In the genomic region with DNA sequence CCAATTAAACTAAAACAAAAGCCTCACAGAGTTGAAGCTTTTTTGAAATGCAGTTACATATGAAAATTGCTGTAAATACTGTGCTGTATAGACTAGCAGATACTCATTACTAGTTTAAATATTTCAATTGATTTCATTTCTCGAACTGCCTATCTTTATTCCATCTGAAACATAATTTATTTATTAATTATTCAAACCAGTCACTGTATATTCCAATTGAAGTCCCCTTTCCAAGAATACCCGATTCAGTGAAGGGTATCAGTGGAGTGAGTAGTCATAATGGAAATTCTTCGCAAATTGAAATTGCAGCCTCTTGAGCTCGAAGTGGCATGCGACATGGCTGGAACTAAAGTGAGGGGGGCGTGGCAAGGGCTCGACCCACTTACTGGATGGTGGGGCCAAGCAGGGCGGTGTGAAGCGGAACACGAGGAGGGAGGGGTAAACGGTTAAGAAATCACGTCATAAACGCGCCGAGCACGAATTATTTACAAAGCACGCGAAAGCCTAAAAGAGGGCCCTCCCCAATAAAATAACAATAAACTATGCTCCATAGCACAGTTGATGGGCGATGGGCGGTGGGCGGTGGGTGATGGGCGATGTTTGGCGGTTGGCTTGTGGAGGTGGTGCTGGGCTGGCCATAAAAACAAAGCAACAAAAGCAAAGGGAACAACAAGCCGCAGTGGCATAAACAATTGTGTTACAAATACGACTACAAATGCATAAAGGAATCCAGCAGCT, we compare ENCODE assay signal across 1 fruit fly cellular context.
A peak's percentile ranks its signal among the peaks of the same experiment; 100 is the strongest.
TF ChIP-seq lines count a peak whose summit lies in the region.

No protein-coding gene starts in this region.

TF ChIP-seq in whole organism, embryonic, 481 proteins besides CTCF, POLR2A, EP300 and RAD21 (continued from another document and continues in another):
- TF ChIP-seq CG7357 (GFP tag; IDR thresholded peaks at IDR 0.05; lab: Robert Waterston, UW) (peak; percentile 22; the same call in 1 of the 3 replicates), B-H2 (GFP tag; optimal IDR thresholded peaks at IDR 0.05; lab: Kevin White, UChicago) (no peak), vfl (GFP tag; optimal IDR thresholded peaks at IDR 0.05; lab: Kevin White, UChicago) (no peak), CG7963 (GFP tag; IDR thresholded peaks at IDR 0.05; lab: Robert Waterston, UW; ENCODE audit: partially characterized antibody) (no peak), Oli (tag; optimal IDR thresholded peaks at IDR 0.05; lab: Kevin White, UChicago) (peak; percentile 51), CG1233 (GFP tag; optimal IDR thresholded peaks at IDR 0.05; lab: Kevin White, UChicago) (peak; percentile 7), CG13123 (GFP tag; optimal IDR thresholded peaks at IDR 0.05; lab: Kevin White, UChicago) (no peak), dati (GFP tag; IDR thresholded peaks at IDR 0.05; lab: Robert Waterston, UW) (no peak), CG11504 (tag; optimal IDR thresholded peaks at IDR 0.05; lab: Kevin White, UChicago) (peak; percentile 74), ham (GFP tag; IDR thresholded peaks at IDR 0.05; lab: Robert Waterston, UW) (no peak), CG12299 (tag; optimal IDR thresholded peaks at IDR 0.05; lab: Kevin White, UChicago) (no peak), HHEX (GFP tag; optimal IDR thresholded peaks at IDR 0.05; lab: Kevin White, UChicago) (peak; percentile 22), CG11695 (GFP tag; IDR thresholded peaks at IDR 0.05; lab: Robert Waterston, UW) (peak; percentile 26; the same call in 1 of the 3 replicates), D19A (tag; optimal IDR thresholded peaks at IDR 0.05; lab: Kevin White, UChicago) (peak; percentile 14), bsh (GFP tag; optimal IDR thresholded peaks at IDR 0.05; lab: Kevin White, UChicago) (peak in 1 of 2 experiments; percentile 33), CG11456 (GFP tag; IDR thresholded peaks at IDR 0.05; lab: Robert Waterston, UW) (0 out of 3 replicates have a peak, but pooled peaks have one; percentile 30), ato (GFP tag; IDR thresholded peaks at IDR 0.05; lab: Robert Waterston, UW; ENCODE audit: partially characterized antibody) (no peak), Fer1 (GFP tag; optimal IDR thresholded peaks at IDR 0.05; lab: Kevin White, UChicago) (peak; percentile 24), Dll (GFP tag; IDR thresholded peaks at IDR 0.05; lab: Robert Waterston, UW; ENCODE audit: partially characterized antibody) (no peak), CG17186 (GFP tag; optimal IDR thresholded peaks at IDR 0.05; lab: Kevin White, UChicago) (no peak), Doc2 (GFP tag; IDR thresholded peaks at IDR 0.05; lab: Robert Waterston, UW) (no peak), trem (tag; optimal IDR thresholded peaks at IDR 0.05; lab: Kevin White, UChicago) (no peak), bbx (GFP tag; IDR thresholded peaks at IDR 0.05; lab: Robert Waterston, UW; ENCODE audit: partially characterized antibody) (no peak), p53 (GFP tag; optimal IDR thresholded peaks at IDR 0.05; lab: Kevin White, UChicago) (no peak), CG34224 (GFP tag; IDR thresholded peaks at IDR 0.05; lab: Robert Waterston, UW; ENCODE audit: partially characterized antibody) (no peak), CG5180 (GFP tag; optimal IDR thresholded peaks at IDR 0.05; lab: Kevin White, UChicago) (no peak), CG13624 (GFP tag; optimal IDR thresholded peaks at IDR 0.05; lab: Kevin White, UChicago) (no peak), Xrp1 (GFP tag; IDR thresholded peaks at IDR 0.05; lab: Robert Waterston, UW) (peak; percentile 57), crol (GFP tag; IDR thresholded peaks at IDR 0.05; lab: Robert Waterston, UW) (peak; percentile 58), vvl (GFP tag; IDR thresholded peaks at IDR 0.05; lab: Robert Waterston, UW) (peak; percentile 34; the same call in 1 of the 2 replicates), prd (optimal IDR thresholded peaks at IDR 0.05; lab: Kevin White, UChicago) (no peak), prd (GFP tag; IDR thresholded peaks at IDR 0.05; lab: Robert Waterston, UW) (peak; percentile 71; the same call in 2 of the 3 replicates), so (GFP tag; IDR thresholded peaks at IDR 0.05; lab: Robert Waterston, UW) (no peak), pnt (GFP tag; optimal IDR thresholded peaks at IDR 0.05; lab: Kevin White, UChicago) (no peak), CG2875 (GFP tag; optimal IDR thresholded peaks at IDR 0.05; lab: Kevin White, UChicago) (no peak), ttk (GFP tag; IDR thresholded peaks at IDR 0.05; lab: Robert Waterston, UW) (peak; percentile 58), Opbp (GFP tag; IDR thresholded peaks at IDR 0.05; lab: Robert Waterston, UW; ENCODE audit: partially characterized antibody) (no peak), CG15269 (tag; optimal IDR thresholded peaks at IDR 0.05; lab: Kevin White, UChicago) (peak; percentile 52), H2.0 (GFP tag; IDR thresholded peaks at IDR 0.05; lab: Robert Waterston, UW) (peak; percentile 4; the same call in 1 of the 2 replicates), abd-A (tag; optimal IDR thresholded peaks at IDR 0.05; lab: Kevin White, UChicago) (peak; percentile 93), CG3281 (GFP tag; optimal IDR thresholded peaks at IDR 0.05; lab: Kevin White, UChicago) (peak; percentile 5), sug (tag; optimal IDR thresholded peaks at IDR 0.05; lab: Kevin White, UChicago) (no peak), Lim3 (GFP tag; IDR thresholded peaks at IDR 0.05; lab: Robert Waterston, UW) (no peak), Scr (GFP tag; IDR thresholded peaks at IDR 0.05; lab: Robert Waterston, UW; ENCODE audit: partially characterized antibody) (no peak), CG43689 (GFP tag; IDR thresholded peaks at IDR 0.05; lab: Robert Waterston, UW) (no peak), gem (tag; optimal IDR thresholded peaks at IDR 0.05; lab: Kevin White, UChicago) (peak; percentile 73), CG18262 (tag; optimal IDR thresholded peaks at IDR 0.05; lab: Kevin White, UChicago) (peak; percentile 35), CG8765 (GFP tag; IDR thresholded peaks at IDR 0.05; lab: Robert Waterston, UW) (no peak), scrt (GFP tag; optimal IDR thresholded peaks at IDR 0.05; lab: Kevin White, UChicago) (no peak), CG9437 (GFP tag; optimal IDR thresholded peaks at IDR 0.05; lab: Kevin White, UChicago) (peak; percentile 21), wdn (GFP tag; IDR thresholded peaks at IDR 0.05; lab: Robert Waterston, UW) (no peak), Blimp-1 (GFP tag; optimal IDR thresholded peaks at IDR 0.05; lab: Kevin White, UChicago) (peak; percentile 40), lilli (GFP tag; optimal IDR thresholded peaks at IDR 0.05; lab: Kevin White, UChicago) (peak; percentile 38), Fer3 (tag; optimal IDR thresholded peaks at IDR 0.05; lab: Kevin White, UChicago) (peak; percentile 1), Asciz (GFP tag; optimal IDR thresholded peaks at IDR 0.05; lab: Kevin White, UChicago) (no peak), maf-S (GFP tag; optimal IDR thresholded peaks at IDR 0.05; lab: Kevin White, UChicago) (no peak), CG12769 (tag; optimal IDR thresholded peaks at IDR 0.05; lab: Kevin White, UChicago) (peak; percentile 58), PHDP (tag; optimal IDR thresholded peaks at IDR 0.05; lab: Kevin White, UChicago) (peak; percentile 41), CrebB (tag; optimal IDR thresholded peaks at IDR 0.05; lab: Kevin White, UChicago) (no peak), CG7745 (tag; optimal IDR thresholded peaks at IDR 0.05; lab: Kevin White, UChicago) (no peak), CG6689 (GFP tag; IDR thresholded peaks at IDR 0.05; lab: Robert Waterston, UW) (peak; percentile 32; the same call in 1 of the 2 replicates), nau (GFP tag; optimal IDR thresholded peaks at IDR 0.05; lab: Kevin White, UChicago) (peak; percentile 5), CG12155 (GFP tag; optimal IDR thresholded peaks at IDR 0.05; lab: Kevin White, UChicago) (no peak), kni (GFP tag; optimal IDR thresholded peaks at IDR 0.05; lab: Kevin White, UChicago) (no peak), CG3726 (GFP tag; IDR thresholded peaks at IDR 0.05; lab: Robert Waterston, UW) (no peak), tio (GFP tag; optimal IDR thresholded peaks at IDR 0.05; lab: Kevin White, UChicago) (no peak), trh (GFP tag; optimal IDR thresholded peaks at IDR 0.05; lab: Kevin White, UChicago) (no peak), CG12659 (GFP tag; optimal IDR thresholded peaks at IDR 0.05; lab: Kevin White, UChicago) (no peak), E2f2 (GFP tag; IDR thresholded peaks at IDR 0.05; lab: Robert Waterston, UW) (0 out of 2 replicates have a peak, but pooled peaks have one; percentile 33), CG13424 (tag; optimal IDR thresholded peaks at IDR 0.05; lab: Kevin White, UChicago) (peak; percentile 47), chm (GFP tag; IDR thresholded peaks at IDR 0.05; lab: Robert Waterston, UW) (no peak), oc (tag; optimal IDR thresholded peaks at IDR 0.05; lab: Kevin White, UChicago) (no peak), CG30431 (GFP tag; optimal IDR thresholded peaks at IDR 0.05; lab: Kevin White, UChicago) (no peak), chn (GFP tag; optimal IDR thresholded peaks at IDR 0.05; lab: Kevin White, UChicago) (no peak), CG17802 (tag; optimal IDR thresholded peaks at IDR 0.05; lab: Kevin White, UChicago) (no peak), sna (GFP tag; IDR thresholded peaks at IDR 0.05; lab: Robert Waterston, UW; ENCODE audit: partially characterized antibody) (no peak), dimm (GFP tag; IDR thresholded peaks at IDR 0.05; lab: Robert Waterston, UW) (peak; percentile 8; the same call in 1 of the 2 replicates), CG12744 (GFP tag; optimal IDR thresholded peaks at IDR 0.05; lab: Kevin White, UChicago) (no peak), CG3838 (GFP tag; optimal IDR thresholded peaks at IDR 0.05; lab: Kevin White, UChicago) (no peak), BtbVII (GFP tag; optimal IDR thresholded peaks at IDR 0.05; lab: Kevin White, UChicago) (no peak), Xbp1 (GFP tag; optimal IDR thresholded peaks at IDR 0.05; lab: Kevin White, UChicago) (peak; percentile 36), luna (GFP tag; optimal IDR thresholded peaks at IDR 0.05; lab: Kevin White, UChicago) (no peak), CG9876 (GFP tag; optimal IDR thresholded peaks at IDR 0.05; lab: Kevin White, UChicago) (no peak), Optix (GFP tag; IDR thresholded peaks at IDR 0.05; lab: Robert Waterston, UW) (no peak), Awh (GFP tag; IDR thresholded peaks at IDR 0.05; lab: Robert Waterston, UW) (peak; percentile 49; the same call in 1 of the 2 replicates), btn (GFP tag; optimal IDR thresholded peaks at IDR 0.05; lab: Kevin White, UChicago) (no peak), BEAF-32 (GFP tag; optimal IDR thresholded peaks at IDR 0.05; lab: Kevin White, UChicago) (no peak), nmo (GFP tag; optimal IDR thresholded peaks at IDR 0.05; lab: Kevin White, UChicago) (peak; percentile 54), Hsf (GFP tag; optimal IDR thresholded peaks at IDR 0.05; lab: Kevin White, UChicago) (peak; percentile 17), Sin3A (optimal IDR thresholded peaks at IDR 0.05; lab: Kevin White, UChicago) (no peak), HLHmδ (GFP tag; optimal IDR thresholded peaks at IDR 0.05; lab: Kevin White, UChicago) (no peak), CG16815 (GFP tag; optimal IDR thresholded peaks at IDR 0.05; lab: Kevin White, UChicago) (no peak), CG3995 (GFP tag; optimal IDR thresholded peaks at IDR 0.05; lab: Kevin White, UChicago) (no peak), lmd (GFP tag; IDR thresholded peaks at IDR 0.05; lab: Robert Waterston, UW) (peak; percentile 53; the same call in 1 of the 2 replicates), Dip3 (GFP tag; optimal IDR thresholded peaks at IDR 0.05; lab: Kevin White, UChicago) (no peak), fd64A (GFP tag; optimal IDR thresholded peaks at IDR 0.05; lab: Kevin White, UChicago) (no peak), ab (GFP tag; optimal IDR thresholded peaks at IDR 0.05; lab: Kevin White, UChicago) (no peak), CG3847 (GFP tag; IDR thresholded peaks at IDR 0.05; lab: Robert Waterston, UW) (no peak), zf30C (GFP tag; optimal IDR thresholded peaks at IDR 0.05; lab: Kevin White, UChicago) (no peak), H15 (GFP tag; IDR thresholded peaks at IDR 0.05; lab: Robert Waterston, UW) (0 out of 3 replicates have a peak, but pooled peaks have one; percentile 26), Adf1 (GFP tag; IDR thresholded peaks at IDR 0.05; lab: Robert Waterston, UW) (no peak), exex (tag; optimal IDR thresholded peaks at IDR 0.05; lab: Kevin White, UChicago) (no peak), danr (GFP tag; IDR thresholded peaks at IDR 0.05; lab: Robert Waterston, UW) (no peak), ind (GFP tag; optimal IDR thresholded peaks at IDR 0.05; lab: Kevin White, UChicago) (peak; percentile 33), CG15011 (GFP tag; optimal IDR thresholded peaks at IDR 0.05; lab: Kevin White, UChicago) (no peak), stwl (tag; optimal IDR thresholded peaks at IDR 0.05; lab: Kevin White, UChicago) (no peak), CG30020 (tag; optimal IDR thresholded peaks at IDR 0.05; lab: Kevin White, UChicago) (no peak), D19B (GFP tag; optimal IDR thresholded peaks at IDR 0.05; lab: Kevin White, UChicago) (peak; percentile 68), pros (GFP tag; optimal IDR thresholded peaks at IDR 0.05; lab: Kevin White, UChicago) (no peak), CG15514 (GFP tag; optimal IDR thresholded peaks at IDR 0.05; lab: Kevin White, UChicago) (peak; percentile 14), Ada2b (GFP tag; IDR thresholded peaks at IDR 0.05; lab: Robert Waterston, UW) (peak; percentile 34; the same call in 1 of the 2 replicates), CG18764 (GFP tag; optimal IDR thresholded peaks at IDR 0.05; lab: Kevin White, UChicago) (peak; percentile 21), klu (GFP tag; IDR thresholded peaks at IDR 0.05; lab: Robert Waterston, UW) (no peak), bigmax (GFP tag; optimal IDR thresholded peaks at IDR 0.05; lab: Kevin White, UChicago) (no peak), tx (GFP tag; optimal IDR thresholded peaks at IDR 0.05; lab: Kevin White, UChicago) (no peak), dmrt99B (tag; optimal IDR thresholded peaks at IDR 0.05; lab: Kevin White, UChicago) (peak; percentile 66), D (optimal IDR thresholded peaks at IDR 0.05; lab: Kevin White, UChicago) (no peak), D (GFP tag; optimal IDR thresholded peaks at IDR 0.05; lab: Kevin White, UChicago) (no peak), ase (GFP tag; IDR thresholded peaks at IDR 0.05; lab: Robert Waterston, UW) (no peak), CG17385 (GFP tag; optimal IDR thresholded peaks at IDR 0.05; lab: Kevin White, UChicago) (no peak), CG13775 (GFP tag; optimal IDR thresholded peaks at IDR 0.05; lab: Kevin White, UChicago) (no peak), CG17568 (GFP tag; optimal IDR thresholded peaks at IDR 0.05; lab: Kevin White, UChicago) (no peak), CG6765 (GFP tag; optimal IDR thresholded peaks at IDR 0.05; lab: Kevin White, UChicago) (no peak), CG14441 (GFP tag; IDR thresholded peaks at IDR 0.05; lab: Robert Waterston, UW) (peak; percentile 58), ap (GFP tag; IDR thresholded peaks at IDR 0.05; lab: Robert Waterston, UW) (no peak)
